Fruit fly (Drosophila melanogaster) whole organism, pupa: Measurements from ENCODE around the gene bon.

Source experiments
- CG10348 ChIP-seq: fragments of 200-800 bp; sonication (Bioruptor generic); IDR thresholded peaks from 2 replicates; pipeline ENCODE4 v1.3.6; 2022; ENCODE audit warnings: missing biosample characterization, missing genetic modification characterization
- CG12605 ChIP-seq: fragments of 200-800 bp; sonication (Bioruptor generic); IDR thresholded peaks from 2 replicates; pipeline ENCODE4 v1.3.6; 2022; ENCODE audit warnings: missing biosample characterization, missing genetic modification characterization
- CG34367 ChIP-seq: fragments of 200-800 bp; sonication (Bioruptor generic); optimal IDR thresholded peaks from 2 replicates; lab custom pipeline; 2018; ENCODE audit warnings: missing biosample characterization, mild to moderate bottlenecking, missing genetic modification characterization
- CG4496 ChIP-seq: fragments of 200-800 bp; sonication (Bioruptor generic); IDR thresholded peaks from 3 replicates; pipeline ENCODE4 v1.3.6; 2022; ENCODE audit warnings: missing biosample characterization, missing genetic modification characterization
- CG8159 ChIP-seq: fragments of 200-800 bp; sonication (Bioruptor generic); optimal IDR thresholded peaks from 3 replicates; lab custom pipeline; 2018; ENCODE audit warnings: missing biosample characterization, mild to moderate bottlenecking, missing genetic modification characterization, moderate library complexity
- CG8301 ChIP-seq: fragments of 200-800 bp; sonication (Bioruptor generic); optimal IDR thresholded peaks from 2 replicates; lab custom pipeline; 2018; ENCODE audit warnings: missing biosample characterization, mild to moderate bottlenecking, missing genetic modification characterization
- CG9948 ChIP-seq: fragments of 200-800 bp; sonication (Bioruptor generic); optimal IDR thresholded peaks from 2 replicates; lab custom pipeline; 2018; ENCODE audit warnings: missing biosample characterization, mild to moderate bottlenecking, missing genetic modification characterization, moderate library complexity
- D1 ChIP-seq: fragments of 200-800 bp; sonication (Bioruptor generic); optimal IDR thresholded peaks from 2 replicates; lab custom pipeline; 2018; ENCODE audit warnings: missing biosample characterization, mild to moderate bottlenecking, missing genetic modification characterization, moderate library complexity
- EcR ChIP-seq: fragments of 200-800 bp; sonication (Bioruptor generic); optimal IDR thresholded peaks from 3 replicates; lab custom pipeline; 2019; ENCODE audit warnings: missing biosample characterization, missing genetic modification characterization, mild to moderate bottlenecking, moderate library complexity, missing genetic modification reagents
- Ets98B ChIP-seq: fragments of 200-800 bp; sonication (Bioruptor generic); IDR thresholded peaks from 2 replicates; pipeline ENCODE4 v1.3.6; 2022; ENCODE audit warnings: missing biosample characterization, missing genetic modification characterization
- Snoo ChIP-seq: fragments of 200-800 bp; sonication (Bioruptor generic); optimal IDR thresholded peaks from 3 replicates; lab custom pipeline; 2017; ENCODE audit warnings: missing biosample characterization, mild to moderate bottlenecking, missing genetic modification characterization, inconsistent platforms
- fd96Ca ChIP-seq: fragments of 200-800 bp; sonication (Bioruptor generic); IDR thresholded peaks from 3 replicates; pipeline ENCODE4 v1.3.6; 2022; ENCODE audit warnings: missing biosample characterization, missing genetic modification characterization
- gl ChIP-seq: fragments of 200-800 bp; sonication (Bioruptor generic); optimal IDR thresholded peaks from 2 replicates; lab custom pipeline; 2018; ENCODE audit warnings: missing biosample characterization, mild to moderate bottlenecking, missing genetic modification characterization

dm6 chr3R:20560019-20560667 lies 32.8 kb upstream of the bon start, which contains the start of gene CG15922:
- TF ChIP-seq Ets98B (GFP tag; lab: Robert Waterston, UW) (no peak), CG4496 (GFP tag; lab: Robert Waterston, UW) (no peak), EcR (GFP tag; lab: Kevin White, UChicago) (no peak), gl (tag; lab: Kevin White, UChicago) (peak; percentile 46), CG34367 (tag; lab: Kevin White, UChicago) (no peak), CG12605 (GFP tag; lab: Robert Waterston, UW) (no peak), CG8301 (tag; lab: Kevin White, UChicago) (peak; percentile 3), D1 (no peak), CG9948 (tag; lab: Kevin White, UChicago) (no peak), CG10348 (GFP tag; lab: Robert Waterston, UW) (no peak), fd96Ca (GFP tag; lab: Robert Waterston, UW) (peak; percentile 52; the same call in 2 of the 3 replicates), CG8159 (tag; lab: Kevin White, UChicago) (peak; percentile 3), Snoo (peak; percentile 7)
